Fruit fly (Drosophila melanogaster) whole organism, pupa: ENCODE data around the gene CG11035.

Source experiments
- CG10348 ChIP-seq: fragments of 200-800 bp; sonication (Bioruptor generic); IDR thresholded peaks from 2 replicates; pipeline ENCODE4 v1.3.6; 2022; ENCODE audit warnings: missing biosample characterization, missing genetic modification characterization
- CG12605 ChIP-seq: fragments of 200-800 bp; sonication (Bioruptor generic); IDR thresholded peaks from 2 replicates; pipeline ENCODE4 v1.3.6; 2022; ENCODE audit warnings: missing biosample characterization, missing genetic modification characterization
- CG14655 ChIP-seq: fragments of 200-800 bp; sonication (Bioruptor generic); optimal IDR thresholded peaks from 3 replicates; lab custom pipeline; 2017; ENCODE audit warnings: mild to moderate bottlenecking, missing biosample characterization, missing genetic modification reagents, missing genetic modification characterization
- CG15710 ChIP-seq: fragments of 200-800 bp; sonication (Bioruptor generic); optimal IDR thresholded peaks from 2 replicates; lab custom pipeline; 2018; ENCODE audit warnings: missing biosample characterization, mild to moderate bottlenecking, missing genetic modification characterization, moderate library complexity
- CG17806 ChIP-seq: fragments of 200-800 bp; sonication (Bioruptor generic); optimal IDR thresholded peaks from 2 replicates; lab custom pipeline; 2018; ENCODE audit warnings: missing biosample characterization, mild to moderate bottlenecking, missing genetic modification characterization, moderate library complexity
- D1 ChIP-seq: fragments of 200-800 bp; sonication (Bioruptor generic); optimal IDR thresholded peaks from 2 replicates; lab custom pipeline; 2018; ENCODE audit warnings: missing biosample characterization, mild to moderate bottlenecking, missing genetic modification characterization, moderate library complexity

DNA sequence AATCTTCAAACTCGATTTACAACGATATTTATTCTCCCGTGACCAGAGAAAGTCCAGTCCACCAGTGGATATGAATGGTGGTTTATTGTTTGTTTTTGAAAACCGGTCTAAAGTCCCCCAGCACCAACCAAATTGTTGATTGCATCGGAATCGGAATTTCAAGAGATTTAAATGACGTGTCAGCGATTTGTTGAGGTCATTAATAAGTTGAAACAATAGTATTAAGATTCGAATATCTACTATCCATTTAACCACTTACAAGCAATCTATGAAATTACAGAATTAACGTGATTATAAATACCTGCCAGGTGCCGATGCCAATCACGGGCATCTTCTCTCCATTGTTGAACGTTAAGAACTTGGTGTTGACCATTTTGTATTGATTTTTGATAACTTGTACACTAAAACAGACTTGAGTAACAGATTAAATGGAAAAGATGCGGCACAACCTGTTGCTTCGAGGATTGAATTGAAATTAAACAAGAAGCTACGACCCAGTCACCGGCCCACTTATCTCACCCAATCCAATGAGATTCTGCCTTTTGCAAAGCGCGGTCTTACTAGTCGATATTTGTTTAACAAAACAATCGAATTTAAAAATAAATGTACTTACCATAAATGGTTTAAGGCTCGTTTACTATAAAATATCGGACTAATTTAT, 25.1 kb downstream of the CG11035 start, which contains the start of gene CG2767:
- TF ChIP-seq CG15710 (tag; lab: Kevin White, UChicago) = no peak
- no peak for TF ChIP-seq D1 (tag; lab: Kevin White, UChicago)
- TF ChIP-seq CG14655 (GFP tag; lab: Kevin White, UChicago) = no peak
- peak; percentile 87 for TF ChIP-seq CG12605
- no peak for TF ChIP-seq CG17806 (tag; lab: Kevin White, UChicago)
- no peak for TF ChIP-seq CG10348 (GFP tag; lab: Robert Waterston, UW)
